Worm (Caenorhabditis elegans) whole organism, young adult: Measurements from ENCODE around the gene nhr-102.

Experiments
- B0019.2 ChIP-seq: fragments of 200-800 bp; sonication (Bioruptor generic); conservative IDR thresholded peaks from 2 replicates; pipeline ENCODE4 v1.3.6; 2022; ENCODE audit warnings: missing genetic modification reagents, missing genetic modification characterization, missing compliant biosample characterization
- B0035.1 ChIP-seq: sonication (generic microtip); optimal IDR thresholded peaks from 2 replicates; lab custom pipeline; 2016; ENCODE audit warnings: missing genetic modification characterization, mild to moderate bottlenecking, missing compliant biosample characterization, missing genotype, missing genetic modification reagents
- B0261.1 ChIP-seq: sonication (generic microtip); optimal IDR thresholded peaks from 2 replicates; lab custom pipeline; 2016; ENCODE audit warnings: mild to moderate bottlenecking, missing genetic modification characterization, moderate library complexity, missing compliant biosample characterization
- C06A6.2 ChIP-seq: fragments of 200-800 bp; sonication (Bioruptor generic); conservative IDR thresholded peaks from 2 replicates; pipeline ENCODE4 v1.3.6; 2022; ENCODE audit warnings: missing genetic modification characterization, missing compliant biosample characterization
- F10E7.11 ChIP-seq: sonication (generic microtip); optimal IDR thresholded peaks from 2 replicates; lab custom pipeline; 2017; ENCODE audit warnings: mild to moderate bottlenecking, missing genetic modification characterization, moderate library complexity, missing compliant biosample characterization
- F37B4.10 ChIP-seq: fragments of 200-800 bp; sonication (Bioruptor generic); IDR thresholded peaks from 2 replicates; pipeline ENCODE4 v1.3.6; 2022; ENCODE audit warnings: missing genetic modification characterization, missing compliant biosample characterization
- F55B11.4 ChIP-seq: sonication (generic microtip); optimal IDR thresholded peaks from 2 replicates; lab custom pipeline; 2016; ENCODE audit warnings: missing compliant biosample characterization, missing genetic modification characterization, borderline replicate concordance; ENCODE audit not compliant: insufficient read depth
- F57A8.1 ChIP-seq: fragments of 200-800 bp; sonication (Bioruptor generic); optimal IDR thresholded peaks from 2 replicates; lab custom pipeline; 2018; ENCODE audit warnings: mild to moderate bottlenecking, missing genetic modification characterization, moderate library complexity, missing compliant biosample characterization
- K12H6.12 ChIP-seq: fragments of 200-800 bp; sonication (Bioruptor generic); optimal IDR thresholded peaks from 2 replicates; lab custom pipeline; 2018; ENCODE audit warnings: mild to moderate bottlenecking, missing genetic modification characterization, missing compliant biosample characterization
- Y53G8AR.9 ChIP-seq: fragments of 200-800 bp; sonication (Bioruptor generic); conservative IDR thresholded peaks from 2 replicates; pipeline ENCODE4 v1.3.6; 2022; ENCODE audit warnings: missing genetic modification reagents, missing genetic modification characterization, missing compliant biosample characterization
- Y67H2A.10 ChIP-seq: fragments of 200-800 bp; sonication (Bioruptor generic); conservative IDR thresholded peaks from 2 replicates; pipeline ENCODE4 v1.3.6; 2022; ENCODE audit warnings: missing genetic modification reagents, missing genetic modification characterization, missing compliant biosample characterization
- aptf-2 ChIP-seq: fragments of 200-800 bp; sonication (Bioruptor generic); conservative IDR thresholded peaks from 2 replicates; pipeline ENCODE4 v1.3.6; 2022; ENCODE audit warnings: missing genetic modification reagents, missing genetic modification characterization, missing compliant biosample characterization
- aptf-3 ChIP-seq: fragments of 200-800 bp; sonication (Bioruptor generic); IDR thresholded peaks from 2 replicates; pipeline ENCODE4 v1.3.6; 2022; ENCODE audit warnings: missing genetic modification characterization, missing compliant biosample characterization
- attf-6 ChIP-seq: fragments of 200-800 bp; sonication (Bioruptor generic); IDR thresholded peaks from 2 replicates; pipeline ENCODE4 v1.3.6; 2022; ENCODE audit warnings: missing genetic modification reagents, missing genetic modification characterization, missing compliant biosample characterization
- bed-2 ChIP-seq: fragments of 200-800 bp; sonication (Bioruptor generic); IDR thresholded peaks from 2 replicates; pipeline ENCODE4 v1.3.6; 2022; ENCODE audit warnings: missing genetic modification reagents, missing genetic modification characterization, missing compliant biosample characterization
- ceh-27 ChIP-seq: fragments of 200-800 bp; sonication (Bioruptor generic); optimal IDR thresholded peaks from 2 replicates; lab custom pipeline; 2018; ENCODE audit warnings: mild to moderate bottlenecking, missing genetic modification characterization, moderate library complexity, missing compliant biosample characterization
- ceh-91 ChIP-seq: fragments of 200-800 bp; sonication (Bioruptor generic); IDR thresholded peaks from 2 replicates; pipeline ENCODE4 v1.3.6; 2022; ENCODE audit warnings: missing genetic modification reagents, missing genetic modification characterization, missing compliant biosample characterization
- egl-18 ChIP-seq: fragments of 200-800 bp; sonication (Bioruptor generic); IDR thresholded peaks from 2 replicates; pipeline ENCODE4 v1.3.6; 2022; ENCODE audit warnings: missing genetic modification reagents, missing genetic modification characterization, missing compliant biosample characterization
- egl-44 ChIP-seq: fragments of 200-800 bp; sonication (Bioruptor generic); IDR thresholded peaks from 2 replicates; pipeline ENCODE4 v1.3.6; 2022; ENCODE audit warnings: missing genetic modification reagents, missing genetic modification characterization, missing compliant biosample characterization
- gei-17 ChIP-seq: fragments of 200-800 bp; sonication (Bioruptor generic); optimal IDR thresholded peaks from 2 replicates; lab custom pipeline; 2018; ENCODE audit warnings: mild to moderate bottlenecking, missing genetic modification characterization, missing compliant biosample characterization
- hlh-26 ChIP-seq: fragments of 200-800 bp; sonication (Bioruptor generic); conservative IDR thresholded peaks from 2 replicates; pipeline ENCODE4 v1.3.6; 2022; ENCODE audit warnings: missing genetic modification reagents, missing genetic modification characterization, missing compliant biosample characterization
- hmg-20 ChIP-seq: fragments of 200-800 bp; sonication (Bioruptor generic); IDR thresholded peaks from 2 replicates; pipeline ENCODE4 v1.3.6; 2022; ENCODE audit warnings: missing genetic modification reagents, missing genetic modification characterization, missing compliant biosample characterization
- lag-1 ChIP-seq: fragments of 200-800 bp; sonication (Bioruptor generic); IDR thresholded peaks from 2 replicates; pipeline ENCODE4 v1.3.6; 2022; ENCODE audit warnings: missing genetic modification reagents, missing genetic modification characterization, missing compliant biosample characterization
- lin-26 ChIP-seq: fragments of 200-800 bp; sonication (Bioruptor generic); IDR thresholded peaks from 2 replicates; pipeline ENCODE4 v1.3.6; 2022; ENCODE audit warnings: missing genetic modification reagents, missing genetic modification characterization, missing compliant biosample characterization
- lsl-1 ChIP-seq: fragments of 200-800 bp; sonication (Bioruptor generic); optimal IDR thresholded peaks from 2 replicates; lab custom pipeline; 2018; ENCODE audit warnings: mild to moderate bottlenecking, missing genetic modification characterization, moderate library complexity, missing compliant biosample characterization
- lsy-27 ChIP-seq: sonication (generic microtip); optimal IDR thresholded peaks from 2 replicates; lab custom pipeline; 2017; ENCODE audit warnings: missing genetic modification characterization, mild to moderate bottlenecking, missing compliant biosample characterization, antibody characterized with exemption, missing genotype, borderline replicate concordance; ENCODE audit not compliant: insufficient read depth
- madf-8 ChIP-seq: fragments of 200-800 bp; sonication (Bioruptor generic); conservative IDR thresholded peaks from 2 replicates; pipeline ENCODE4 v1.3.6; 2022; ENCODE audit warnings: missing genetic modification reagents, missing genetic modification characterization, missing compliant biosample characterization
- mxl-1 ChIP-seq: sonication (generic microtip); optimal IDR thresholded peaks from 2 replicates; lab custom pipeline; 2016; ENCODE audit warnings: missing genetic modification characterization, missing compliant biosample characterization
- snpc-4 ChIP-seq, 5 experiments: fragments of 150-350 bp in 1 of 5; sonication (generic microtip) in 4 of 5; optimal IDR thresholded peaks; 2 replicates each; lab custom pipeline; 2014 to 2018; ENCODE audit warnings: missing genetic modification characterization in 5 of 5, missing biosample characterization in 3 of 5, antibody characterized with exemption in 2 of 5, mild to moderate bottlenecking in 2 of 5, missing compliant biosample characterization in 2 of 5, missing genotype in 2 of 5, moderate library complexity in 2 of 5, missing genetic modification reagents in 1 of 5
- sptf-2 ChIP-seq: fragments of 200-800 bp; sonication (Bioruptor generic); optimal IDR thresholded peaks from 2 replicates; lab custom pipeline; 2018; ENCODE audit warnings: mild to moderate bottlenecking, missing genetic modification characterization, missing compliant biosample characterization
- tbx-9 ChIP-seq: sonication (generic microtip); optimal IDR thresholded peaks from 2 replicates; lab custom pipeline; 2016; ENCODE audit warnings: borderline replicate concordance, missing genetic modification characterization, inconsistent platforms, missing compliant biosample characterization
- xnd-1 ChIP-seq: sonication (generic microtip); optimal IDR thresholded peaks from 2 replicates; lab custom pipeline; 2016; ENCODE audit warnings: missing genotype, missing genetic modification reagents, missing genetic modification characterization, missing compliant biosample characterization
- ztf-25 ChIP-seq: fragments of 200-800 bp; sonication (Bioruptor generic); IDR thresholded peaks from 2 replicates; pipeline ENCODE4 v1.3.6; 2022; ENCODE audit warnings: missing genetic modification reagents, missing genetic modification characterization, missing compliant biosample characterization

The nhr-102 gene

ce11 chrV:15873762-15874161 lies 2.4 kb downstream of the nhr-102 start (continued):
- no peak for TF ChIP-seq F55B11.4 (tag; lab: Kevin White, UChicago)

- TF ChIP-seq lin-26: no peak
- TF ChIP-seq hmg-20: no peak
- no peak for TF ChIP-seq bed-2 (GFP tag; lab: Robert Waterston, UW)
- no peak for TF ChIP-seq ceh-27 (GFP tag; lab: Kevin White, UChicago)
- TF ChIP-seq egl-44 (GFP tag; lab: Robert Waterston, UW): no peak
Observed at ce11 chrV:15872273-15872672, 3.9 kb downstream of the nhr-102 start, which contains the start of gene str-56. TSS of gene str-56 (plus strand) at chrV:15872573.

- TF ChIP-seq aptf-3 (GFP tag; lab: Robert Waterston, UW): no peak
- no peak for TF ChIP-seq attf-6
- no peak for TF ChIP-seq F37B4.10 (GFP tag; lab: Robert Waterston, UW)
- TF ChIP-seq F55B11.4 (tag; lab: Kevin White, UChicago): no peak
- no peak for TF ChIP-seq xnd-1 (tag; lab: Kevin White, UChicago)
- TF ChIP-seq Y53G8AR.9 (GFP tag; lab: Robert Waterston, UW): no peak
- no peak for TF ChIP-seq lsy-27 (tag; lab: Kevin White, UChicago)
- no peak for TF ChIP-seq B0261.1 (tag; lab: Kevin White, UChicago)
- TF ChIP-seq tbx-9 (tag; lab: Kevin White, UChicago): no peak
- no peak for TF ChIP-seq B0019.2 (GFP tag; lab: Robert Waterston, UW)
- TF ChIP-seq sptf-2 (GFP tag; lab: Kevin White, UChicago): no peak
- no peak for TF ChIP-seq aptf-2
- TF ChIP-seq ceh-91 (GFP tag; lab: Robert Waterston, UW): no peak
- TF ChIP-seq ztf-25 (GFP tag; lab: Robert Waterston, UW): no peak
- no peak for TF ChIP-seq lag-1 (GFP tag; lab: Robert Waterston, UW)
- no peak for TF ChIP-seq snpc-4 (GFP tag; optimal IDR thresholded peaks at IDR 0.05; lab: Kevin White, UChicago)
- no peak for TF ChIP-seq snpc-4 (tag; optimal IDR thresholded peaks at IDR 0.05; lab: Kevin White, UChicago)
- TF ChIP-seq K12H6.12 (tag; lab: Kevin White, UChicago): no peak
- TF ChIP-seq B0035.1 (tag; lab: Kevin White, UChicago): no peak
- TF ChIP-seq C06A6.2 (GFP tag; lab: Robert Waterston, UW): no peak
Observed at ce11 chrV:15870356-15870755, 5.9 kb downstream of the nhr-102 start, which contains the start of gene str-57. TSS of gene str-57 (plus strand) at chrV:15870656.

ce11 chrV:15867373-15867772 lies 8.8 kb downstream of the nhr-102 start, which contains the start of gene fbxa-197:
TSS of gene fbxa-197 (plus strand) at chrV:15867673.
- TF ChIP-seq lsl-1 (GFP tag; lab: Kevin White, UChicago) (peak; percentile 78), C06A6.2 (GFP tag; lab: Robert Waterston, UW) (no peak), mxl-1 (tag; lab: Kevin White, UChicago) (no peak), Y67H2A.10 (no peak), madf-8 (GFP tag; lab: Robert Waterston, UW) (no peak)
- TF ChIP-seq, all 124 proteins: peak for 1

- TF ChIP-seq F10E7.11 (tag; lab: Kevin White, UChicago) (no peak), gei-17 (GFP tag; lab: Kevin White, UChicago) (no peak), hlh-26 (GFP tag; lab: Robert Waterston, UW) (no peak), F57A8.1 (GFP tag; lab: Kevin White, UChicago) (no peak), egl-18 (GFP tag; lab: Robert Waterston, UW) (no peak), lin-26 (no peak), aptf-2 (no peak)
Observed at ce11 chrV:15865839-15866238, 10.4 kb downstream of the nhr-102 start, which contains the start of gene srh-293. TSS of gene srh-293 (plus strand) at chrV:15866139.
